Fruit fly (Drosophila melanogaster) whole organism, embryonic: ENCODE results near the gene mwh.
A peak's percentile ranks its signal among the peaks of the same experiment; 100 is the strongest.

Source experiments
- Atf6 ChIP-seq: fragments of 200-800 bp; sonication (Bioruptor generic); IDR thresholded peaks from 2 replicates; pipeline ENCODE4 v1.3.6; 2022; ENCODE audit warnings: missing biosample characterization, missing genetic modification characterization
- Bdp1 ChIP-seq: fragments of 200-800 bp; sonication (Bioruptor generic); optimal IDR thresholded peaks from 3 replicates; lab custom pipeline; 2016; ENCODE audit warnings: missing biosample characterization, missing genetic modification characterization
- Blimp-1 ChIP-seq: fragments of 200-800 bp; sonication (Bioruptor generic); optimal IDR thresholded peaks from 3 replicates; lab custom pipeline; 2018; ENCODE audit warnings: missing biosample characterization, missing genetic modification characterization, mild to moderate bottlenecking, moderate library complexity, missing genetic modification reagents
- C15 ChIP-seq: fragments of 200-800 bp; sonication (Bioruptor generic); IDR thresholded peaks from 3 replicates; pipeline ENCODE4 v1.3.6; 2022; ENCODE audit warnings: missing biosample characterization, missing genetic modification characterization
- CG13123 ChIP-seq: fragments of 200-800 bp; sonication (Bioruptor generic); optimal IDR thresholded peaks from 2 replicates; lab custom pipeline; 2016; ENCODE audit warnings: missing biosample characterization, missing genetic modification characterization
- CG14441 ChIP-seq: fragments of 200-800 bp; sonication (Bioruptor generic); IDR thresholded peaks from 2 replicates; pipeline ENCODE4 v1.3.6; 2022; ENCODE audit warnings: missing biosample characterization, missing genetic modification characterization
- CG14860 ChIP-seq: fragments of 200-800 bp; sonication (Bioruptor generic); IDR thresholded peaks from 3 replicates; pipeline ENCODE4 v1.3.6; 2022; ENCODE audit warnings: missing biosample characterization, missing genetic modification characterization; ENCODE audit not compliant: partially characterized antibody
- CG15011 ChIP-seq: fragments of 200-800 bp; sonication (Bioruptor generic); optimal IDR thresholded peaks from 3 replicates; lab custom pipeline; 2018; ENCODE audit warnings: missing biosample characterization, mild to moderate bottlenecking, missing genetic modification characterization
- CG15073 ChIP-seq: fragments of 200-800 bp; sonication (Bioruptor generic); optimal IDR thresholded peaks from 2 replicates; lab custom pipeline; 2016; ENCODE audit warnings: missing biosample characterization, missing genetic modification characterization
- CG15479 ChIP-seq: fragments of 200-800 bp; sonication (Bioruptor generic); optimal IDR thresholded peaks from 3 replicates; lab custom pipeline; 2019; ENCODE audit warnings: missing biosample characterization, mild to moderate bottlenecking, missing genetic modification characterization, moderate library complexity
- CG1647 ChIP-seq: fragments of 200-800 bp; sonication (Bioruptor generic); optimal IDR thresholded peaks from 3 replicates; lab custom pipeline; 2016; ENCODE audit warnings: missing biosample characterization, missing genetic modification characterization
- CG17829 ChIP-seq: fragments of 200-800 bp; optimal IDR thresholded peaks from 2 replicates; lab custom pipeline; 2019; ENCODE audit warnings: missing biosample characterization, mild to moderate bottlenecking, missing genetic modification characterization, moderate library complexity
- CG18262 ChIP-seq: fragments of 200-800 bp; optimal IDR thresholded peaks from 3 replicates; lab custom pipeline; 2019; ENCODE audit warnings: missing biosample characterization, mild to moderate bottlenecking, missing genetic modification characterization, moderate library complexity
- CG3065 ChIP-seq: fragments of 200-800 bp; sonication (Bioruptor generic); optimal IDR thresholded peaks from 2 replicates; lab custom pipeline; 2016; ENCODE audit warnings: missing biosample characterization, missing genetic modification characterization
- CG33213 ChIP-seq: fragments of 200-800 bp; sonication (Bioruptor generic); optimal IDR thresholded peaks from 3 replicates; lab custom pipeline; 2016; ENCODE audit warnings: missing biosample characterization, missing genetic modification characterization
- CG34422 ChIP-seq: fragments of 200-800 bp; sonication (Bioruptor generic); IDR thresholded peaks from 3 replicates; pipeline ENCODE4 v1.3.6; 2022; ENCODE audit warnings: missing biosample characterization, missing genetic modification characterization
- CG3838 ChIP-seq: fragments of 200-800 bp; sonication (Bioruptor generic); optimal IDR thresholded peaks from 3 replicates; lab custom pipeline; 2016; ENCODE audit warnings: missing biosample characterization, missing genetic modification characterization
- CG4730 ChIP-seq: fragments of 200-800 bp; sonication (Bioruptor generic); IDR thresholded peaks from 2 replicates; pipeline ENCODE4 v1.3.6; 2022; ENCODE audit warnings: missing biosample characterization, missing genetic modification characterization
- CG6175 ChIP-seq: fragments of 200-800 bp; sonication (Bioruptor generic); IDR thresholded peaks from 3 replicates; pipeline ENCODE4 v1.3.6; 2022; ENCODE audit warnings: missing biosample characterization, missing genetic modification characterization
- CG6254 ChIP-seq: fragments of 200-800 bp; sonication (Bioruptor generic); optimal IDR thresholded peaks from 3 replicates; lab custom pipeline; 2017; ENCODE audit warnings: mild to moderate bottlenecking, missing biosample characterization, missing genetic modification reagents, missing genetic modification characterization
- CG6654 ChIP-seq: fragments of 200-800 bp; sonication (Bioruptor generic); optimal IDR thresholded peaks from 2 replicates; lab custom pipeline; 2017; ENCODE audit warnings: missing biosample characterization, mild to moderate bottlenecking, missing genetic modification characterization
- CG7556 ChIP-seq: fragments of 200-800 bp; sonication (Bioruptor generic); optimal IDR thresholded peaks from 2 replicates; lab custom pipeline; 2017; ENCODE audit warnings: missing biosample characterization, mild to moderate bottlenecking, missing genetic modification characterization
- CG8359 ChIP-seq: fragments of 200-800 bp; sonication (Bioruptor generic); optimal IDR thresholded peaks from 2 replicates; lab custom pipeline; 2017; ENCODE audit warnings: missing biosample characterization, mild to moderate bottlenecking, missing genetic modification characterization, borderline replicate concordance
- CG9437 ChIP-seq: fragments of 200-800 bp; sonication (Bioruptor generic); optimal IDR thresholded peaks from 2 replicates; lab custom pipeline; 2018; ENCODE audit warnings: missing biosample characterization, mild to moderate bottlenecking, missing genetic modification characterization
- Dip2 ChIP-seq: fragments of 200-800 bp; sonication (Bioruptor generic); IDR thresholded peaks from 2 replicates; pipeline ENCODE4 v1.3.6; 2022; ENCODE audit warnings: missing biosample characterization, missing genetic modification characterization
- Doc2 ChIP-seq: fragments of 200-800 bp; sonication (Bioruptor generic); IDR thresholded peaks from 2 replicates; pipeline ENCODE4 v1.3.6; 2022; ENCODE audit warnings: missing biosample characterization, missing genetic modification characterization
- HLH54F ChIP-seq: fragments of 200-800 bp; sonication (Bioruptor generic); optimal IDR thresholded peaks from 3 replicates; lab custom pipeline; 2016; ENCODE audit warnings: missing biosample characterization, missing genetic modification characterization
- Hey ChIP-seq: fragments of 200-800 bp; sonication (Bioruptor generic); optimal IDR thresholded peaks from 3 replicates; lab custom pipeline; 2018; ENCODE audit warnings: missing biosample characterization, mild to moderate bottlenecking, missing genetic modification characterization
- HmgD ChIP-seq: fragments of 200-800 bp; sonication (Bioruptor generic); optimal IDR thresholded peaks from 3 replicates; lab custom pipeline; 2016; ENCODE audit warnings: missing biosample characterization, missing genetic modification characterization
- Hmx ChIP-seq: fragments of 200-800 bp; sonication (Bioruptor generic); optimal IDR thresholded peaks from 2 replicates; lab custom pipeline; 2016; ENCODE audit warnings: missing biosample characterization, missing genetic modification characterization
- Lhr ChIP-seq: fragments of 200-800 bp; sonication (Bioruptor generic); optimal IDR thresholded peaks from 3 replicates; lab custom pipeline; 2017; ENCODE audit warnings: mild to moderate bottlenecking, missing biosample characterization, missing genetic modification reagents, missing genetic modification characterization
- Lpt ChIP-seq: fragments of >200 bp; optimal IDR thresholded peaks from 2 replicates; lab custom pipeline; 2018; ENCODE audit warnings: missing biosample characterization, missing genetic modification characterization
- Mrtf ChIP-seq: fragments of 200-800 bp; sonication (Bioruptor generic); IDR thresholded peaks from 3 replicates; pipeline ENCODE4 v1.3.6; 2022; ENCODE audit warnings: missing biosample characterization, missing genetic modification characterization
- NC2α ChIP-seq: fragments of 200-800 bp; sonication (Bioruptor generic); optimal IDR thresholded peaks from 2 replicates; lab custom pipeline; 2016; ENCODE audit warnings: missing biosample characterization, missing genetic modification characterization
- NK7.1 ChIP-seq: fragments of 200-800 bp; sonication (Bioruptor generic); optimal IDR thresholded peaks from 3 replicates; lab custom pipeline; 2016; ENCODE audit warnings: missing biosample characterization, missing genetic modification characterization
- Sox102F ChIP-seq: fragments of 200-800 bp; sonication (Bioruptor generic); optimal IDR thresholded peaks from 2 replicates; lab custom pipeline; 2018; ENCODE audit warnings: missing biosample characterization, mild to moderate bottlenecking, missing genetic modification characterization, moderate library complexity
- Ssrp ChIP-seq: fragments of 200-800 bp; sonication (Bioruptor generic); optimal IDR thresholded peaks from 2 replicates; lab custom pipeline; 2018; ENCODE audit warnings: missing biosample characterization, mild to moderate bottlenecking, missing genetic modification characterization, moderate library complexity
- ac ChIP-seq: fragments of 200-800 bp; sonication (Bioruptor generic); optimal IDR thresholded peaks from 3 replicates; lab custom pipeline; 2017; ENCODE audit warnings: missing biosample characterization, mild to moderate bottlenecking, missing genetic modification characterization
- crol ChIP-seq: fragments of 200-800 bp; sonication (Bioruptor generic); IDR thresholded peaks from 2 replicates; pipeline ENCODE4 v1.3.6; 2022; ENCODE audit warnings: missing biosample characterization, missing genetic modification characterization
- danr ChIP-seq: fragments of 200-800 bp; sonication (Bioruptor generic); IDR thresholded peaks from 2 replicates; pipeline ENCODE4 v1.3.6; 2022; ENCODE audit warnings: missing biosample characterization, missing genetic modification characterization
- esg ChIP-seq: fragments of 200-800 bp; sonication (Bioruptor generic); conservative IDR thresholded peaks from 2 replicates; pipeline ENCODE4 v1.3.6; 2022; ENCODE audit warnings: missing biosample characterization, missing genetic modification characterization
- eve ChIP-seq, 2 experiments: fragments of >200 bp; optimal IDR thresholded peaks; 2 replicates each; lab custom pipeline; 2017; ENCODE audit warnings: missing biosample characterization in 2 of 2, missing genetic modification characterization in 2 of 2
- gce ChIP-seq: fragments of 200-800 bp; sonication (Bioruptor generic); IDR thresholded peaks from 3 replicates; pipeline ENCODE4 v1.3.6; 2022; ENCODE audit warnings: missing biosample characterization, missing genetic modification characterization
- jigr1 ChIP-seq: fragments of 200-800 bp; sonication (Bioruptor generic); IDR thresholded peaks from 3 replicates; pipeline ENCODE4 v1.3.6; 2022; ENCODE audit warnings: missing biosample characterization, missing genetic modification characterization
- luna ChIP-seq: fragments of 200-800 bp; sonication (Bioruptor generic); optimal IDR thresholded peaks from 2 replicates; lab custom pipeline; 2016; ENCODE audit warnings: missing biosample characterization, missing genetic modification characterization
- mirr ChIP-seq: fragments of 200-800 bp; sonication (Bioruptor generic); optimal IDR thresholded peaks from 3 replicates; lab custom pipeline; 2018; ENCODE audit warnings: missing biosample characterization, mild to moderate bottlenecking, missing genetic modification characterization
- oc ChIP-seq: fragments of 200-800 bp; sonication (Bioruptor generic); optimal IDR thresholded peaks from 2 replicates; lab custom pipeline; 2018; ENCODE audit warnings: missing biosample characterization, mild to moderate bottlenecking, missing genetic modification characterization, moderate library complexity
- odd ChIP-seq: fragments of 200-800 bp; sonication (Bioruptor generic); optimal IDR thresholded peaks from 2 replicates; lab custom pipeline; 2017; ENCODE audit warnings: missing biosample characterization, mild to moderate bottlenecking, missing genetic modification characterization
- pan ChIP-seq, 4 experiments: fragments of >200 bp in 3 of 4; fragments of 200-800 bp in 1 of 4; sonication (Bioruptor generic) in 1 of 4; optimal IDR thresholded peaks in 3 of 4; IDR thresholded peaks in 1 of 4; 2 replicates each; pipeline versions ENCODE4 v1.3.6 to Lab custom; 2017 to 2022; ENCODE audit warnings: missing biosample characterization in 2 of 4, missing genetic modification characterization in 2 of 4, mixed read lengths in 1 of 4
- usp ChIP-seq: fragments of >200 bp; optimal IDR thresholded peaks from 2 replicates; lab custom pipeline; 2017; ENCODE audit warnings: missing biosample characterization, missing genetic modification characterization
- vnd ChIP-seq: fragments of 200-800 bp; sonication (Bioruptor generic); IDR thresholded peaks from 3 replicates; pipeline ENCODE4 v1.3.6; 2022; ENCODE audit warnings: missing biosample characterization, missing genetic modification characterization; ENCODE audit not compliant: partially characterized antibody
- zen ChIP-seq: fragments of 200-800 bp; sonication (Bioruptor generic); optimal IDR thresholded peaks from 3 replicates; lab custom pipeline; 2018; ENCODE audit warnings: missing biosample characterization, mild to moderate bottlenecking, missing genetic modification characterization, moderate library complexity

The mwh gene

dm6 chr3L:1151691-1152090 lies 48.9 kb upstream of the mwh start (continued):
- TF ChIP-seq CG6654 (GFP tag; lab: Kevin White, UChicago): no peak
- no peak for TF ChIP-seq CG8359 (GFP tag; lab: Kevin White, UChicago)
- TF ChIP-seq CG13123 (GFP tag; lab: Kevin White, UChicago): no peak
- peak; percentile 41 for TF ChIP-seq esg (GFP tag; lab: Robert Waterston, UW)
- TF ChIP-seq NC2α (GFP tag; lab: Kevin White, UChicago): no peak
- no peak for TF ChIP-seq CG3838 (GFP tag; lab: Kevin White, UChicago)
- no peak for TF ChIP-seq Doc2 (GFP tag; lab: Robert Waterston, UW)
- no peak for TF ChIP-seq NK7.1 (GFP tag; lab: Kevin White, UChicago)
- TF ChIP-seq CG9437: peak; percentile 11
- TF ChIP-seq CG15011 (GFP tag; lab: Kevin White, UChicago): no peak
- TF ChIP-seq Dip2: no peak
- TF ChIP-seq CG14860 (GFP tag; lab: Robert Waterston, UW): no peak
- TF ChIP-seq CG1647: no peak
- peak; percentile 38 for TF ChIP-seq CG7556 (GFP tag; lab: Kevin White, UChicago)
- no peak for TF ChIP-seq CG6175 (GFP tag; lab: Robert Waterston, UW)
- no peak for TF ChIP-seq Bdp1 (GFP tag; lab: Kevin White, UChicago)
- TF ChIP-seq odd (GFP tag; lab: Kevin White, UChicago): no peak
- peak; percentile 38 for TF ChIP-seq Blimp-1 (GFP tag; lab: Kevin White, UChicago)
- no peak for TF ChIP-seq luna (GFP tag; lab: Kevin White, UChicago)
- peak; percentile 45 for TF ChIP-seq CG18262 (tag; lab: Kevin White, UChicago)
- TF ChIP-seq zen: peak; percentile 20
- TF ChIP-seq vnd (GFP tag; lab: Robert Waterston, UW): no peak
- TF ChIP-seq gce: no peak
- no peak for TF ChIP-seq jigr1 (GFP tag; lab: Robert Waterston, UW)
- TF ChIP-seq oc (tag; lab: Kevin White, UChicago): no peak
- peak; percentile 69 for TF ChIP-seq Atf6 (GFP tag; lab: Robert Waterston, UW)
- no peak for TF ChIP-seq CG15073 (GFP tag; lab: Kevin White, UChicago)
- no peak for TF ChIP-seq CG34422 (GFP tag; lab: Robert Waterston, UW)
- no peak for TF ChIP-seq HLH54F (GFP tag; lab: Kevin White, UChicago)
- TF ChIP-seq pan (optimal IDR thresholded peaks at IDR 0.05; lab: Kevin White, UChicago): no peak
- TF ChIP-seq pan (GFP tag; optimal IDR thresholded peaks at IDR 0.05 in 1 of 2, IDR thresholded peaks at IDR 0.05 in 1 of 2): peak in 1 of 2 experiments; percentile 60
- no peak for TF ChIP-seq CG33213 (GFP tag; lab: Kevin White, UChicago)
- TF ChIP-seq CG3065 (GFP tag; lab: Kevin White, UChicago): peak; percentile 27
- no peak for TF ChIP-seq Lhr (GFP tag; lab: Kevin White, UChicago)
- 0 out of 3 replicates have a peak, but pooled peaks have one; percentile 23 for TF ChIP-seq Mrtf (GFP tag; lab: Robert Waterston, UW)
- no peak for TF ChIP-seq Lpt (GFP tag; lab: Kevin White, UChicago)
- no peak for TF ChIP-seq Hey (tag; lab: Kevin White, UChicago)
- no peak for TF ChIP-seq CG4730 (GFP tag; lab: Robert Waterston, UW)
- no peak for TF ChIP-seq ac (GFP tag; lab: Kevin White, UChicago)
- TF ChIP-seq danr (GFP tag; lab: Robert Waterston, UW): no peak
- no peak for TF ChIP-seq mirr (GFP tag; lab: Kevin White, UChicago)
- TF ChIP-seq CG17829: peak; percentile 38
- TF ChIP-seq usp (GFP tag; lab: Kevin White, UChicago): no peak
- no peak for TF ChIP-seq C15 (GFP tag; lab: Robert Waterston, UW)
- TF ChIP-seq CG15479: no peak
- no peak for TF ChIP-seq CG6254 (GFP tag; lab: Kevin White, UChicago)
- peak; percentile 46 for TF ChIP-seq Sox102F (GFP tag; lab: Kevin White, UChicago)
- TF ChIP-seq eve (GFP tag; optimal IDR thresholded peaks at IDR 0.05; lab: Kevin White, UChicago): no peak
- TF ChIP-seq CG14441 (GFP tag; lab: Robert Waterston, UW): peak; percentile 71
- TF ChIP-seq Hmx (GFP tag; lab: Kevin White, UChicago): no peak
- no peak for TF ChIP-seq HmgD
- TF ChIP-seq crol (GFP tag; lab: Robert Waterston, UW): no peak
- peak; percentile 28 for TF ChIP-seq Ssrp (tag; lab: Kevin White, UChicago)
